Worm (Caenorhabditis elegans): ENCODE data around the gene npr-1.

DNA sequence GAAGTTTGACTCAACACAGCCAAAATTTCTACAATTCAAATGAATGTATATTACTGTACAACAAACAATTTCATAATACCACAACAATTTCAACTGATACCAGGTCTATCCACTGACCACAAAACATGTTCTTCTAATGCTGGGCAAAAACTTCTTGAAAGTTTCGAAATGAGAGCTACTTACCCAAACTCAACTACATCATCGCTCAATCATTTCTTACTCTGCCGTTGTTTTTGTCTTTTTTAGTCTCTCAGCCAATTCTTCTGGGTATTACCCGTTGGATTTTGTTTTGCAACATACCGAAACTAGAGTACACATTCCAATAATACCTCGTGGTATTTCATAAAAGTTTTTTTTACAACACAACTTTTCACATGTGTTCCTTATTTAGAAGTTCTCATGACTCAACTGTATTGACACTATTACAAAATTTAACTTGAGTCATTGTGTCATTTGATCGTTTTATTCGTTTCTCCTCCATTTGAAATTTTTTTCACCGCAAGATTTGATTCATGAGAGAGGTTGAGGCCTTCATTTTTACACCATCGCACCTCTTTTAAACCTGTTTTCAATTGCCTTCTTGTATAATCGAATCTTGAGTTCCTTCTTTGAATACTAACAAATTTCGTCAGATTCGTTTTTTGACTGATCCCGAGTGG lies 13.5 kb upstream of the npr-1 start, which contains the start of gene F43C9.2:
- TF ChIP-seq ets-4 (tag; optimal IDR thresholded peaks at IDR 0.05) = no peak
- no peak for TF ChIP-seq fax-1 (tag; optimal IDR thresholded peaks at IDR 0.05)
- TF ChIP-seq ceh-9 (tag; optimal IDR thresholded peaks at IDR 0.05) = no peak
- no peak for TF ChIP-seq dmd-4 (tag; optimal IDR thresholded peaks at IDR 0.05; ENCODE audit: borderline replicate concordance)
- no peak for TF ChIP-seq nhr-11 (tag; optimal IDR thresholded peaks at IDR 0.05)
- TF ChIP-seq ceh-45 (GFP tag; IDR thresholded peaks at IDR 0.05) = no peak
- no peak for TF ChIP-seq ttx-3 (tag; optimal IDR thresholded peaks at IDR 0.05)
- TF ChIP-seq ceh-18 (tag; optimal IDR thresholded peaks at IDR 0.05) = no peak
- TF ChIP-seq C08G9.2 (tag; optimal IDR thresholded peaks at IDR 0.05) = no peak
- TF ChIP-seq nfya-1 (tag; optimal IDR thresholded peaks at IDR 0.05) = no peak
